Worm (Caenorhabditis elegans): ENCODE results near the gene Y73C8C.10.

Y73C8C.10 gene

DNA sequence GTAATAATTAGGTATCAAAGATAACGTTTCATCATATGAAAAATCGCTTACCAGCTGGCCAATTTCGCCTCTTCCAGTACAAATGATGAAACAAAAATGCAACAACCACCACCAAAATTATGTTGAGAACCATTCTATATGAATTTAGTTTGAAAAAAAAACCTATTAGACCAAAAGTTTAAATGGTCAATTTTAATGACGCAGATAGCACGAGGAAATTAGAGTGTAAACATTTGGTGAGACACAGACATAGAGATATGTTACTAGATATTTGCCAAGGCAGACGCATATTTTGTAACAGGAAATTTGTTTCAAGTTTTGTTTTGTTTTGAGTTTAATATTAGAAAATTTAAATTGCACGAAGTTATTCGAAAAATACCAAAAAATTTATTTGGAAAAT is 33.2 kb downstream of the Y73C8C.10 start, which contains the start of gene cyp-33C9 (continued):
- TF ChIP-seq dpl-1 (GFP tag; optimal IDR thresholded peaks at IDR 0.05) (peak in 2 of 3 experiments; percentile 6 to 14), ets-5 (GFP tag; IDR thresholded peaks at IDR 0.05) (no peak), xbp-1 (tag; optimal IDR thresholded peaks at IDR 0.05) (no peak), mdl-1 (tag; optimal IDR thresholded peaks at IDR 0.05) (no peak), lin-14 (GFP tag; optimal IDR thresholded peaks at IDR 0.05) (no peak), nhr-19 (GFP tag; conservative IDR thresholded peaks at IDR 0.05) (no peak; the same call in 1 of the 2 replicates), pag-3 (tag; optimal IDR thresholded peaks at IDR 0.05; ENCODE audit: borderline replicate concordance, insufficient read depth) (no peak), lin-39 (tag; optimal IDR thresholded peaks at IDR 0.05) (no peak), nhr-84 (tag; optimal IDR thresholded peaks at IDR 0.05) (no peak), F16B12.6 (tag; optimal IDR thresholded peaks at IDR 0.05) (no peak), lin-13 (GFP tag; optimal IDR thresholded peaks at IDR 0.05) (no peak), nhr-85 (tag) (peak; percentile 54)

DNA sequence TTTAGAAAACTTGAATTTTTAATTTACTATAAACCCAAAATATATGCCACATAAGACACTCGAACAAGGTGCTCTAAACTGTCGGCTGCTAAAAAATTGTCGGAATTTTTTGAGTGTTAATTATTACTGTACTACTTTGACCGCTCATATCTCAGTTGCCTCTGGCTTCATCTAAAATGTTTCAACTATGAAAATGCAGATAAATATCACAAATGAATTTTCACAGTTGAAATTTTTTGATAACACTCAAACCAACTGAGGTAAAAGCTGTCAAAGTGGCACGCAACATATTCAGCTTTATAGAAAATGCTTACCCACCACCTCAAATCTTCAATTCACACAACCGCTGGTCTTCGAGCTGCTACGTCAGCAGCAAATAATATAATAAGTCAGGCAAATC is 38.8 kb downstream of the Y73C8C.10 start, which contains the start of gene acs-21:
TSS of gene acs-21 (plus strand) at position 301 of the 400 bp plus-strand sequence.
- no peak for TF ChIP-seq unc-86 (tag; optimal IDR thresholded peaks at IDR 0.05)
- TF ChIP-seq sox-4 (tag; optimal IDR thresholded peaks at IDR 0.05): no peak
- no peak for TF ChIP-seq C16A3.4 (tag; optimal IDR thresholded peaks at IDR 0.05)
- no peak for TF ChIP-seq C34B4.2 (tag; optimal IDR thresholded peaks at IDR 0.05)
- no peak for TF ChIP-seq alr-1 (tag; optimal IDR thresholded peaks at IDR 0.05; ENCODE audit: borderline replicate concordance)
- no peak for TF ChIP-seq C04F5.9 (tag; optimal IDR thresholded peaks at IDR 0.05)
- no peak for TF ChIP-seq rnt-1 (tag; optimal IDR thresholded peaks at IDR 0.05)
- no peak for TF ChIP-seq fkh-10 (GFP tag; optimal IDR thresholded peaks at IDR 0.05)
- no peak for TF ChIP-seq mep-1 (tag; optimal IDR thresholded peaks at IDR 0.05)
- TF ChIP-seq jun-1 (tag; optimal IDR thresholded peaks at IDR 0.05): no peak
- no peak for TF ChIP-seq unc-62 (GFP tag; optimal IDR thresholded peaks at IDR 0.05)
- TF ChIP-seq grh-1 (GFP tag; IDR thresholded peaks at IDR 0.05): no peak
- TF ChIP-seq zag-1 (tag; optimal IDR thresholded peaks at IDR 0.05): no peak
- no peak for TF ChIP-seq fkh-4 (tag; optimal IDR thresholded peaks at IDR 0.05; ENCODE audit: borderline replicate concordance)
- no peak for TF ChIP-seq dpl-1 (GFP tag; optimal IDR thresholded peaks at IDR 0.05)
- TF ChIP-seq ztf-11 (tag; optimal IDR thresholded peaks at IDR 0.05): no peak
- TF ChIP-seq ets-5 (GFP tag; IDR thresholded peaks at IDR 0.05): no peak
- TF ChIP-seq nhr-90 (tag; optimal IDR thresholded peaks at IDR 0.05; ENCODE audit: poor library complexity): no peak
- no peak for TF ChIP-seq hpl-2 (GFP tag; optimal IDR thresholded peaks at IDR 0.05)

- no peak for TF ChIP-seq unc-98 (GFP tag; IDR thresholded peaks at IDR 0.05)
- no peak for TF ChIP-seq fos-1 (tag; optimal IDR thresholded peaks at IDR 0.05)
- TF ChIP-seq ceh-90 (tag; optimal IDR thresholded peaks at IDR 0.05): no peak
- TF ChIP-seq fkh-4 (tag; optimal IDR thresholded peaks at IDR 0.05; ENCODE audit: borderline replicate concordance): no peak
- no peak for TF ChIP-seq F16B12.6 (tag; optimal IDR thresholded peaks at IDR 0.05)
- TF ChIP-seq lin-13 (GFP tag; optimal IDR thresholded peaks at IDR 0.05): no peak
- no peak for TF ChIP-seq unc-30 (tag; optimal IDR thresholded peaks at IDR 0.05)
- no peak for TF ChIP-seq ceh-63 (GFP tag; optimal IDR thresholded peaks at IDR 0.05)
- TF ChIP-seq nhr-90 (tag; optimal IDR thresholded peaks at IDR 0.05; ENCODE audit: poor library complexity): no peak
- TF ChIP-seq zip-4 (GFP tag; optimal IDR thresholded peaks at IDR 0.05): no peak
- TF ChIP-seq sptf-1 (tag; optimal IDR thresholded peaks at IDR 0.05): no peak
- TF ChIP-seq nhr-19 (GFP tag; conservative IDR thresholded peaks at IDR 0.05): no peak
- no peak for TF ChIP-seq nhr-85 (tag)
- no peak for TF ChIP-seq nhr-76 (tag; optimal IDR thresholded peaks at IDR 0.05)
Observed at ce11 chrV:3086260-3086659, 41.3 kb downstream of the Y73C8C.10 start, which contains the start of gene srt-8. srt-8 (plus strand) TSS chrV:3086560.

ce11 chrV:3081471-3081870 is 46.1 kb downstream of the Y73C8C.10 start, which contains the start of gene srt-7:
srt-7 (plus strand) TSS chrV:3081771.
- TF ChIP-seq pag-3 (tag; optimal IDR thresholded peaks at IDR 0.05; ENCODE audit: borderline replicate concordance, insufficient read depth) (no peak), hpl-2 (GFP tag; optimal IDR thresholded peaks at IDR 0.05) (no peak), fkh-8 (tag; optimal IDR thresholded peaks at IDR 0.05) (no peak), egl-27 (tag; optimal IDR thresholded peaks at IDR 0.05) (no peak), C04F5.9 (tag; optimal IDR thresholded peaks at IDR 0.05) (no peak), nhr-28 (tag; optimal IDR thresholded peaks at IDR 0.05) (no peak), hlh-4 (tag; optimal IDR thresholded peaks at IDR 0.05) (no peak), sup-37 (GFP tag; optimal IDR thresholded peaks at IDR 0.05) (no peak)
